Fruit fly (Drosophila melanogaster) whole organism, wandering third instar larva: ENCODE results near the gene CG17159.

Source experiments
- Abd-B ChIP-seq: fragments of >200 bp; optimal IDR thresholded peaks from 2 replicates; lab custom pipeline; 2017; ENCODE audit warnings: missing biosample characterization, missing genetic modification characterization
- psq ChIP-seq: fragments of 200-800 bp; sonication (Bioruptor generic); optimal IDR thresholded peaks from 3 replicates; lab custom pipeline; 2017; ENCODE audit warnings: missing biosample characterization, mild to moderate bottlenecking, missing genetic modification characterization, moderate library complexity
- usp ChIP-seq: fragments of >200 bp; optimal IDR thresholded peaks from 2 replicates; lab custom pipeline; 2017; ENCODE audit warnings: missing biosample characterization, missing genetic modification characterization

- no peak for TF ChIP-seq psq (GFP tag; lab: Kevin White, UChicago)
- TF ChIP-seq Abd-B (GFP tag; lab: Kevin White, UChicago): no peak
- no peak for TF ChIP-seq usp (GFP tag; lab: Kevin White, UChicago)
These were observed 3.2 kb downstream of the CG17159 start for dm6 chrX:23089087-23089732.
